Fruit fly (Drosophila melanogaster) whole organism, embryonic: ENCODE data around the gene CG43072.

Experiments
- Abd-B ChIP-seq: fragments of 200-800 bp; sonication (Bioruptor generic); optimal IDR thresholded peaks from 2 replicates; lab custom pipeline; 2018; ENCODE audit warnings: missing biosample characterization, mild to moderate bottlenecking, missing genetic modification characterization, moderate library complexity
- Adf1 ChIP-seq: fragments of 200-800 bp; sonication (Bioruptor generic); IDR thresholded peaks from 2 replicates; pipeline ENCODE4 v1.3.6; 2022; ENCODE audit warnings: missing biosample characterization, missing genetic modification characterization
- CG11398 ChIP-seq: fragments of 200-800 bp; sonication (Bioruptor generic); optimal IDR thresholded peaks from 2 replicates; lab custom pipeline; 2016; ENCODE audit warnings: missing biosample characterization, missing genetic modification characterization
- CG11456 ChIP-seq: fragments of 200-800 bp; sonication (Bioruptor generic); IDR thresholded peaks from 3 replicates; pipeline ENCODE4 v1.3.6; 2022; ENCODE audit warnings: missing biosample characterization, missing genetic modification characterization
- CG12299 ChIP-seq: fragments of 200-800 bp; sonication (Bioruptor generic); optimal IDR thresholded peaks from 2 replicates; lab custom pipeline; 2018; ENCODE audit warnings: missing biosample characterization, mild to moderate bottlenecking, missing genetic modification characterization
- CG12942 ChIP-seq: fragments of 200-800 bp; sonication (Bioruptor generic); optimal IDR thresholded peaks from 3 replicates; lab custom pipeline; 2016; ENCODE audit warnings: missing biosample characterization, missing genetic modification characterization
- CG15011 ChIP-seq: fragments of 200-800 bp; sonication (Bioruptor generic); optimal IDR thresholded peaks from 3 replicates; lab custom pipeline; 2018; ENCODE audit warnings: missing biosample characterization, mild to moderate bottlenecking, missing genetic modification characterization
- CG16813 ChIP-seq: fragments of 200-800 bp; sonication (Bioruptor generic); IDR thresholded peaks from 3 replicates; pipeline ENCODE4 v1.3.6; 2022; ENCODE audit warnings: missing biosample characterization, missing genetic modification characterization; ENCODE audit not compliant: partially characterized antibody
- CG17359 ChIP-seq: fragments of 200-800 bp; sonication (Bioruptor generic); optimal IDR thresholded peaks from 3 replicates; lab custom pipeline; 2018; ENCODE audit warnings: missing biosample characterization, mild to moderate bottlenecking, missing genetic modification characterization, moderate library complexity
- CG18262 ChIP-seq: fragments of 200-800 bp; optimal IDR thresholded peaks from 3 replicates; lab custom pipeline; 2019; ENCODE audit warnings: missing biosample characterization, mild to moderate bottlenecking, missing genetic modification characterization, moderate library complexity
- CG18476 ChIP-seq: fragments of 200-800 bp; sonication (Bioruptor generic); optimal IDR thresholded peaks from 2 replicates; lab custom pipeline; 2016; ENCODE audit warnings: missing biosample characterization, mild to moderate bottlenecking, missing genetic modification characterization
- CG18619 ChIP-seq: fragments of 200-800 bp; sonication (Bioruptor generic); optimal IDR thresholded peaks from 3 replicates; lab custom pipeline; 2017; ENCODE audit warnings: missing biosample characterization, mild to moderate bottlenecking, missing genetic modification characterization
- CG31388 ChIP-seq: fragments of 200-800 bp; sonication (Bioruptor generic); optimal IDR thresholded peaks from 2 replicates; lab custom pipeline; 2016; ENCODE audit warnings: missing biosample characterization, missing genetic modification characterization
- CG33557 ChIP-seq: fragments of 200-800 bp; sonication (Bioruptor generic); optimal IDR thresholded peaks from 2 replicates; lab custom pipeline; 2019; ENCODE audit warnings: missing biosample characterization, mild to moderate bottlenecking, missing genetic modification characterization, moderate library complexity
- CG34224 ChIP-seq: fragments of 200-800 bp; sonication (Bioruptor generic); IDR thresholded peaks from 3 replicates; pipeline ENCODE4 v1.3.6; 2022; ENCODE audit warnings: missing biosample characterization, missing genetic modification characterization; ENCODE audit not compliant: partially characterized antibody
- CG34376 ChIP-seq: fragments of 200-800 bp; sonication (Bioruptor generic); optimal IDR thresholded peaks from 2 replicates; lab custom pipeline; 2018; ENCODE audit warnings: missing biosample characterization, mild to moderate bottlenecking, missing genetic modification characterization
- CG34422 ChIP-seq: fragments of 200-800 bp; sonication (Bioruptor generic); IDR thresholded peaks from 3 replicates; pipeline ENCODE4 v1.3.6; 2022; ENCODE audit warnings: missing biosample characterization, missing genetic modification characterization
- CG4360 ChIP-seq: fragments of 200-800 bp; sonication (Bioruptor generic); IDR thresholded peaks from 2 replicates; pipeline ENCODE4 v1.3.6; 2022; ENCODE audit warnings: missing biosample characterization, missing genetic modification characterization
- CG4854 ChIP-seq: fragments of 200-800 bp; sonication (Bioruptor generic); optimal IDR thresholded peaks from 2 replicates; lab custom pipeline; 2016; ENCODE audit warnings: missing biosample characterization, missing genetic modification characterization, inconsistent platforms
- CG6854 ChIP-seq: fragments of 200-800 bp; sonication (Bioruptor generic); optimal IDR thresholded peaks from 3 replicates; lab custom pipeline; 2017; ENCODE audit warnings: missing biosample characterization, mild to moderate bottlenecking, missing genetic modification characterization
- CG7987 ChIP-seq: fragments of 200-800 bp; sonication (Bioruptor generic); optimal IDR thresholded peaks from 2 replicates; lab custom pipeline; 2018; ENCODE audit warnings: missing biosample characterization, mild to moderate bottlenecking, missing genetic modification characterization, moderate library complexity
- CkIIα-i1 ChIP-seq: fragments of 200-800 bp; sonication (Bioruptor generic); IDR thresholded peaks from 2 replicates; pipeline ENCODE4 v1.3.6; 2022; ENCODE audit warnings: missing biosample characterization, missing genetic modification characterization
- Dbx ChIP-seq: fragments of 200-800 bp; sonication (Bioruptor generic); IDR thresholded peaks from 3 replicates; pipeline ENCODE4 v1.3.6; 2022; ENCODE audit warnings: missing biosample characterization, missing genetic modification characterization
- H2.0 ChIP-seq: fragments of 200-800 bp; sonication (Bioruptor generic); IDR thresholded peaks from 2 replicates; pipeline ENCODE4 v1.3.6; 2022; ENCODE audit warnings: missing biosample characterization, missing genetic modification characterization
- HLHmδ ChIP-seq: fragments of 200-800 bp; sonication (Bioruptor generic); optimal IDR thresholded peaks from 2 replicates; lab custom pipeline; 2018; ENCODE audit warnings: missing biosample characterization, mild to moderate bottlenecking, missing genetic modification characterization, moderate library complexity
- HmgD ChIP-seq: fragments of 200-800 bp; sonication (Bioruptor generic); optimal IDR thresholded peaks from 3 replicates; lab custom pipeline; 2016; ENCODE audit warnings: missing biosample characterization, missing genetic modification characterization
- Jarid2 ChIP-seq: fragments of 200-800 bp; sonication (Bioruptor generic); optimal IDR thresholded peaks from 3 replicates; lab custom pipeline; 2017; ENCODE audit warnings: mild to moderate bottlenecking, missing biosample characterization, missing genetic modification reagents, missing genetic modification characterization
- Ravus ChIP-seq: fragments of 200-800 bp; sonication (Bioruptor generic); IDR thresholded peaks from 2 replicates; pipeline ENCODE4 v1.3.6; 2022; ENCODE audit warnings: missing biosample characterization, missing genetic modification characterization
- Rx ChIP-seq: fragments of 200-800 bp; sonication (Bioruptor generic); IDR thresholded peaks from 2 replicates; pipeline ENCODE4 v1.3.6; 2022; ENCODE audit warnings: missing biosample characterization, missing genetic modification characterization
- Side ChIP-seq: fragments of 200-800 bp; sonication (Bioruptor generic); optimal IDR thresholded peaks from 2 replicates; lab custom pipeline; 2016; ENCODE audit warnings: missing biosample characterization, missing genetic modification characterization
- Sin3A ChIP-seq: fragments of >200 bp; optimal IDR thresholded peaks from 2 replicates; lab custom pipeline; 2018
- abd-A ChIP-seq: fragments of 200-800 bp; sonication (Bioruptor generic); optimal IDR thresholded peaks from 3 replicates; lab custom pipeline; 2019; ENCODE audit warnings: missing biosample characterization, mild to moderate bottlenecking, missing genetic modification characterization, moderate library complexity
- az2 ChIP-seq: fragments of 200-800 bp; sonication (Bioruptor generic); optimal IDR thresholded peaks from 3 replicates; lab custom pipeline; 2016; ENCODE audit warnings: missing biosample characterization, missing genetic modification characterization
- bsh ChIP-seq, 2 experiments: fragments of 200-800 bp; sonication (Bioruptor generic); optimal IDR thresholded peaks; 2 replicates each; lab custom pipeline; 2017 to 2018; ENCODE audit warnings: mild to moderate bottlenecking in 2 of 2, missing biosample characterization in 2 of 2, missing genetic modification characterization in 2 of 2, moderate library complexity in 1 of 2
- caup ChIP-seq: fragments of 200-800 bp; sonication (Bioruptor generic); optimal IDR thresholded peaks from 3 replicates; lab custom pipeline; 2017; ENCODE audit warnings: missing biosample characterization, mild to moderate bottlenecking, missing genetic modification characterization, moderate library complexity; ENCODE audit not compliant: severe bottlenecking
- da ChIP-seq: fragments of 200-800 bp; sonication (Bioruptor generic); optimal IDR thresholded peaks from 2 replicates; lab custom pipeline; 2016; ENCODE audit warnings: missing biosample characterization, missing genetic modification characterization
- en ChIP-seq: fragments of 200-800 bp; sonication (Bioruptor generic); optimal IDR thresholded peaks from 2 replicates; lab custom pipeline; 2016; ENCODE audit warnings: missing biosample characterization, missing genetic modification characterization
- eve ChIP-seq, 2 experiments: fragments of >200 bp; optimal IDR thresholded peaks; 2 replicates each; lab custom pipeline; 2017; ENCODE audit warnings: missing biosample characterization in 2 of 2, missing genetic modification characterization in 2 of 2
- ftz-f1 ChIP-seq: fragments of 200-800 bp; sonication (Bioruptor generic); optimal IDR thresholded peaks from 2 replicates; lab custom pipeline; 2016; ENCODE audit warnings: missing biosample characterization, missing genetic modification characterization
- hkb ChIP-seq, 2 experiments: fragments of 200-800 bp in 1 of 2; fragments of >200 bp in 1 of 2; sonication (Bioruptor generic) in 1 of 2; IDR thresholded peaks in 1 of 2; optimal IDR thresholded peaks in 1 of 2; 2 replicates each; pipeline versions ENCODE4 v1.3.6 to Lab custom; 2017 to 2022; ENCODE audit warnings: missing biosample characterization in 1 of 2, missing genetic modification characterization in 1 of 2
- maf-S ChIP-seq: fragments of 200-800 bp; sonication (Bioruptor generic); optimal IDR thresholded peaks from 2 replicates; lab custom pipeline; 2016; ENCODE audit warnings: missing biosample characterization, missing genetic modification characterization
- mirr ChIP-seq: fragments of 200-800 bp; sonication (Bioruptor generic); optimal IDR thresholded peaks from 3 replicates; lab custom pipeline; 2018; ENCODE audit warnings: missing biosample characterization, mild to moderate bottlenecking, missing genetic modification characterization
- nau ChIP-seq: fragments of 200-800 bp; sonication (Bioruptor generic); optimal IDR thresholded peaks from 3 replicates; lab custom pipeline; 2017; ENCODE audit warnings: missing biosample characterization, mild to moderate bottlenecking, missing genetic modification characterization, missing genetic modification reagents
- peb ChIP-seq: fragments of 200-800 bp; sonication (Bioruptor generic); IDR thresholded peaks from 2 replicates; pipeline ENCODE4 v1.3.6; 2022; ENCODE audit warnings: missing biosample characterization, missing genetic modification characterization
- run ChIP-seq: fragments of 200-800 bp; sonication (Bioruptor generic); optimal IDR thresholded peaks from 3 replicates; lab custom pipeline; 2018; ENCODE audit warnings: missing biosample characterization, mild to moderate bottlenecking, missing genetic modification characterization
- sens-2 ChIP-seq: fragments of 200-800 bp; sonication (Bioruptor generic); IDR thresholded peaks from 2 replicates; pipeline ENCODE4 v1.3.6; 2022; ENCODE audit warnings: missing biosample characterization, missing genetic modification characterization
- seq ChIP-seq: fragments of 200-800 bp; sonication (Bioruptor generic); IDR thresholded peaks from 2 replicates; pipeline ENCODE4 v1.3.6; 2022; ENCODE audit warnings: missing biosample characterization, missing genetic modification characterization
- toy ChIP-seq: fragments of 200-800 bp; sonication (Bioruptor generic); IDR thresholded peaks from 2 replicates; pipeline ENCODE4 v1.3.6; 2022; ENCODE audit warnings: missing biosample characterization, missing genetic modification characterization
- twi ChIP-seq: fragments of 200-800 bp; optimal IDR thresholded peaks from 2 replicates; lab custom pipeline; 2019; ENCODE audit warnings: missing biosample characterization, mild to moderate bottlenecking, missing genetic modification characterization, moderate library complexity
- unpg ChIP-seq: fragments of 200-800 bp; sonication (Bioruptor generic); optimal IDR thresholded peaks from 3 replicates; lab custom pipeline; 2018; ENCODE audit warnings: missing biosample characterization, mild to moderate bottlenecking, missing genetic modification characterization, moderate library complexity
- wek ChIP-seq: fragments of 200-800 bp; sonication (Bioruptor generic); optimal IDR thresholded peaks from 3 replicates; lab custom pipeline; 2018; ENCODE audit warnings: missing biosample characterization, mild to moderate bottlenecking, missing genetic modification characterization, moderate library complexity

The CG43072 gene

dm6 chr3L:21058651-21059050 is 7.0 kb upstream of the CG43072 start (continued):
- TF ChIP-seq CG4854 (GFP tag; lab: Kevin White, UChicago) = no peak
- no peak for TF ChIP-seq unpg (GFP tag; lab: Kevin White, UChicago)
- TF ChIP-seq HLHmδ (GFP tag; lab: Kevin White, UChicago) = no peak
- TF ChIP-seq CG18476 (GFP tag; lab: Kevin White, UChicago) = no peak
- TF ChIP-seq caup (GFP tag; lab: Kevin White, UChicago) = peak; percentile 9
- peak; percentile 30; the same call in 1 of the 3 replicates for TF ChIP-seq CG34224 (GFP tag; lab: Robert Waterston, UW)
- TF ChIP-seq da (GFP tag; lab: Kevin White, UChicago) = no peak
- TF ChIP-seq CG4360 (GFP tag; lab: Robert Waterston, UW) = peak; percentile 62
- TF ChIP-seq mirr = peak; percentile 47
- no peak for TF ChIP-seq CG33557 (GFP tag; lab: Kevin White, UChicago)
- no peak for TF ChIP-seq CG12942 (GFP tag; lab: Kevin White, UChicago)
- no peak for TF ChIP-seq Ravus (GFP tag; lab: Robert Waterston, UW)
- TF ChIP-seq ftz-f1 (GFP tag; lab: Kevin White, UChicago) = peak; percentile 22
- peak; percentile 50 for TF ChIP-seq CG34376
- TF ChIP-seq Dbx (GFP tag; lab: Robert Waterston, UW) = no peak; the same call in 2 of the 3 replicates
- no peak for TF ChIP-seq CG34422 (GFP tag; lab: Robert Waterston, UW)
- no peak for TF ChIP-seq eve (GFP tag; optimal IDR thresholded peaks at IDR 0.05; lab: Kevin White, UChicago)
- TF ChIP-seq nau (GFP tag; lab: Kevin White, UChicago) = no peak
- no peak for TF ChIP-seq HmgD
- no peak for TF ChIP-seq Sin3A (lab: Kevin White, UChicago)
- no peak for TF ChIP-seq Side (GFP tag; lab: Kevin White, UChicago)
- no peak for TF ChIP-seq CkIIα-i1 (GFP tag; lab: Robert Waterston, UW)
- TF ChIP-seq hkb (optimal IDR thresholded peaks at IDR 0.05; lab: Kevin White, UChicago) = no peak
- TF ChIP-seq hkb (GFP tag; IDR thresholded peaks at IDR 0.05; lab: Robert Waterston, UW) = peak; percentile 51; the same call in 1 of the 2 replicates
- no peak for TF ChIP-seq bsh (GFP tag; optimal IDR thresholded peaks at IDR 0.05; lab: Kevin White, UChicago)
- TF ChIP-seq CG12299 (tag; lab: Kevin White, UChicago) = no peak
- peak; percentile 91 for TF ChIP-seq Adf1 (GFP tag; lab: Robert Waterston, UW)
- TF ChIP-seq CG17359 (tag; lab: Kevin White, UChicago) = no peak
- TF ChIP-seq abd-A (tag; lab: Kevin White, UChicago) = peak; percentile 31
- no peak for TF ChIP-seq CG18619 (GFP tag; lab: Kevin White, UChicago)
- TF ChIP-seq peb (GFP tag; lab: Robert Waterston, UW) = no peak
- TF ChIP-seq Abd-B (GFP tag; lab: Kevin White, UChicago) = no peak
- TF ChIP-seq CG15011 = no peak
- TF ChIP-seq toy = no peak
- TF ChIP-seq H2.0 (GFP tag; lab: Robert Waterston, UW) = no peak
- no peak for TF ChIP-seq CG31388 (GFP tag; lab: Kevin White, UChicago)
- TF ChIP-seq CG6854 (GFP tag; lab: Kevin White, UChicago) = peak; percentile 4
- TF ChIP-seq CG18262 (tag; lab: Kevin White, UChicago) = no peak
- no peak for TF ChIP-seq twi
- TF ChIP-seq sens-2 (GFP tag; lab: Robert Waterston, UW) = no peak
- TF ChIP-seq maf-S = no peak
- peak; percentile 1 for TF ChIP-seq wek (GFP tag; lab: Kevin White, UChicago)
- no peak for TF ChIP-seq Rx (GFP tag; lab: Robert Waterston, UW)
- peak; percentile 72; the same call in 2 of the 3 replicates for TF ChIP-seq CG11456 (GFP tag; lab: Robert Waterston, UW)
- TF ChIP-seq en (GFP tag; lab: Kevin White, UChicago) = no peak
- TF ChIP-seq CG16813 (GFP tag; lab: Robert Waterston, UW) = no peak
- peak; percentile 24 for TF ChIP-seq CG7987 (GFP tag; lab: Kevin White, UChicago)
- TF ChIP-seq run (tag; lab: Kevin White, UChicago) = no peak
- peak; percentile 93 for TF ChIP-seq Jarid2 (GFP tag; lab: Kevin White, UChicago)
- peak; percentile 21 for TF ChIP-seq CG11398 (GFP tag; lab: Kevin White, UChicago)
- TF ChIP-seq seq (GFP tag; lab: Robert Waterston, UW) = no peak
- TF ChIP-seq az2 (GFP tag; lab: Kevin White, UChicago) = no peak
